Worm (Caenorhabditis elegans) whole organism, L4 larva: Measurements from ENCODE around the gene D1005.2.

Source experiments
- F26F4.8 ChIP-seq: fragments of 200-800 bp; sonication (Bioruptor generic); conservative IDR thresholded peaks from 2 replicates; pipeline ENCODE4 v1.3.6; 2022; ENCODE audit warnings: missing genetic modification characterization, missing compliant biosample characterization
- F44E2.7 ChIP-seq: fragments of 200-800 bp; sonication (Bioruptor generic); IDR thresholded peaks from 2 replicates; pipeline ENCODE4 v2.1.2; 2022; ENCODE audit warnings: missing genetic modification characterization, missing compliant biosample characterization
- Y105C5A.15 ChIP-seq: fragments of 200-800 bp; sonication (Bioruptor generic); IDR thresholded peaks from 2 replicates; pipeline ENCODE4 v1.3.6; 2022; ENCODE audit warnings: missing genetic modification characterization, missing compliant biosample characterization
- Y48G9A.11 ChIP-seq: fragments of 200-800 bp; sonication (Bioruptor generic); IDR thresholded peaks from 2 replicates; pipeline ENCODE4 v1.3.6; 2022; ENCODE audit warnings: missing genetic modification reagents, missing genetic modification characterization, missing compliant biosample characterization
- Y5F2A.4 ChIP-seq: fragments of 200-800 bp; sonication (Bioruptor generic); optimal IDR thresholded peaks from 2 replicates; lab custom pipeline; 2018; ENCODE audit warnings: mild to moderate bottlenecking, missing genetic modification characterization, missing compliant biosample characterization
- aha-1 ChIP-seq: fragments of 150-350 bp; peaks from one replicate; lab custom pipeline; 2014; ENCODE audit warnings: missing biosample characterization, missing genetic modification characterization
- arid-1 ChIP-seq: fragments of 200-800 bp; sonication (Bioruptor generic); conservative IDR thresholded peaks from 2 replicates; pipeline ENCODE4 v1.3.6; 2022; ENCODE audit warnings: missing genetic modification reagents, missing genetic modification characterization, missing compliant biosample characterization
- ceh-20 ChIP-seq: fragments of 200-800 bp; sonication (Bioruptor generic); IDR thresholded peaks from 2 replicates; pipeline ENCODE4 v1.3.6; 2022; ENCODE audit warnings: missing genetic modification reagents, missing genetic modification characterization, missing compliant biosample characterization
- ceh-28 ChIP-seq: fragments of 150-350 bp; optimal IDR thresholded peaks from 2 replicates; lab custom pipeline; 2014; ENCODE audit warnings: missing biosample characterization, missing genetic modification reagents, missing genetic modification characterization
- ceh-82 ChIP-seq: sonication (generic microtip); optimal IDR thresholded peaks from 2 replicates; lab custom pipeline; 2017; ENCODE audit warnings: missing biosample characterization, missing genetic modification characterization
- ctbp-1 ChIP-seq: fragments of 200-800 bp; sonication (Bioruptor generic); IDR thresholded peaks from 2 replicates; pipeline ENCODE4 v1.3.6; 2022; ENCODE audit warnings: missing genetic modification reagents, missing genetic modification characterization, missing compliant biosample characterization
- daf-19 ChIP-seq: fragments of 200-800 bp; sonication (Bioruptor generic); conservative IDR thresholded peaks from 2 replicates; pipeline ENCODE4 v1.3.6; 2022; ENCODE audit warnings: missing genetic modification characterization, missing compliant biosample characterization
- daf-8 ChIP-seq: fragments of 200-800 bp; sonication (Bioruptor generic); IDR thresholded peaks from 2 replicates; pipeline ENCODE4 v1.3.6; 2022; ENCODE audit warnings: missing genetic modification characterization, missing compliant biosample characterization
- dmd-6 ChIP-seq: fragments of 200-800 bp; sonication (Bioruptor generic); IDR thresholded peaks from 2 replicates; pipeline ENCODE4 v1.3.6; 2022; ENCODE audit warnings: missing genetic modification reagents, missing genetic modification characterization, missing compliant biosample characterization
- dmd-8 ChIP-seq: fragments of 200-800 bp; sonication (Bioruptor generic); IDR thresholded peaks from 2 replicates; pipeline ENCODE4 v1.3.6; 2022; ENCODE audit warnings: missing genetic modification characterization, missing compliant biosample characterization
- dve-1 ChIP-seq: sonication (generic microtip); optimal IDR thresholded peaks from 2 replicates; lab custom pipeline; 2017; ENCODE audit warnings: antibody characterized with exemption, mild to moderate bottlenecking, missing genetic modification characterization, missing compliant biosample characterization; ENCODE audit not compliant: insufficient read depth
- fkh-10 ChIP-seq: fragments of 150-350 bp; optimal IDR thresholded peaks from 2 replicates; lab custom pipeline; 2014; ENCODE audit warnings: missing biosample characterization, missing genetic modification reagents, missing genetic modification characterization
- gei-8 ChIP-seq: fragments of 200-800 bp; sonication (Bioruptor generic); optimal IDR thresholded peaks from 2 replicates; lab custom pipeline; 2018; ENCODE audit warnings: mild to moderate bottlenecking, missing genetic modification characterization, missing compliant biosample characterization
- hif-1 ChIP-seq, 2 experiments: sonication (generic microtip); optimal IDR thresholded peaks; 2 replicates each; lab custom pipeline; 2016 to 2017; ENCODE audit warnings: missing compliant biosample characterization in 2 of 2, missing genetic modification characterization in 2 of 2, missing genetic modification reagents in 2 of 2, missing genotype in 2 of 2, mild to moderate bottlenecking in 1 of 2
- hlh-11 ChIP-seq: fragments of 200-800 bp; sonication (Bioruptor generic); optimal IDR thresholded peaks from 2 replicates; lab custom pipeline; 2018; ENCODE audit warnings: mild to moderate bottlenecking, missing genetic modification characterization, missing compliant biosample characterization
- hlh-30 ChIP-seq: sonication (generic microtip); optimal IDR thresholded peaks from 2 replicates; lab custom pipeline; 2017; ENCODE audit warnings: antibody characterized with exemption, mild to moderate bottlenecking, missing genetic modification characterization, missing compliant biosample characterization; ENCODE audit not compliant: insufficient read depth
- lin-13 ChIP-seq: fragments of 150-350 bp; optimal IDR thresholded peaks from 2 replicates; lab custom pipeline; 2014; ENCODE audit warnings: missing biosample characterization, missing genetic modification reagents, missing genetic modification characterization
- madf-5 ChIP-seq, 2 experiments: fragments of 200-800 bp; sonication (Bioruptor generic); IDR thresholded peaks; 2 replicates each; pipeline ENCODE4 v1.3.6; 2022; ENCODE audit warnings: missing compliant biosample characterization in 2 of 2, missing genetic modification characterization in 2 of 2
- madf-9 ChIP-seq: fragments of 200-800 bp; sonication (Bioruptor generic); conservative IDR thresholded peaks from 2 replicates; pipeline ENCODE4 v1.3.6; 2022; ENCODE audit warnings: missing genetic modification reagents, missing genetic modification characterization, missing compliant biosample characterization
- mdl-1 ChIP-seq, 2 experiments: fragments of 150-350 bp in 1 of 2; sonication (generic microtip) in 1 of 2; optimal IDR thresholded peaks; 2 replicates each; lab custom pipeline; 2014 to 2017; ENCODE audit warnings: missing biosample characterization in 2 of 2, missing genetic modification characterization in 2 of 2
- mep-1 ChIP-seq: fragments of 150-350 bp; sonication (generic microtip); optimal IDR thresholded peaks from 3 replicates; lab custom pipeline; 2014; ENCODE audit warnings: missing biosample characterization, missing genetic modification characterization
- mes-2 ChIP-seq: sonication (generic microtip); optimal IDR thresholded peaks from 2 replicates; lab custom pipeline; 2016; ENCODE audit warnings: missing genotype, mild to moderate bottlenecking, missing genetic modification characterization, missing compliant biosample characterization; ENCODE audit not compliant: poor library complexity, severe bottlenecking
- mxl-2 ChIP-seq: fragments of 200-800 bp; sonication (Bioruptor generic); conservative IDR thresholded peaks from 2 replicates; pipeline ENCODE4 v1.3.6; 2022; ENCODE audit warnings: missing genetic modification reagents, missing genetic modification characterization, missing compliant biosample characterization
- nhr-10 ChIP-seq: fragments of 150-350 bp; optimal IDR thresholded peaks from 2 replicates; lab custom pipeline; 2014; ENCODE audit warnings: missing biosample characterization, missing genetic modification characterization
- nhr-102 ChIP-seq: sonication (generic microtip); optimal IDR thresholded peaks from 2 replicates; lab custom pipeline; 2016; ENCODE audit warnings: mild to moderate bottlenecking, missing genetic modification characterization, moderate library complexity, missing compliant biosample characterization
- nhr-11 ChIP-seq: fragments of 150-350 bp; optimal IDR thresholded peaks from 2 replicates; lab custom pipeline; 2014; ENCODE audit warnings: missing biosample characterization, missing genetic modification characterization
- nhr-111 ChIP-seq: fragments of 200-800 bp; sonication (Bioruptor generic); optimal IDR thresholded peaks from 2 replicates; lab custom pipeline; 2018; ENCODE audit warnings: mild to moderate bottlenecking, missing genetic modification characterization, missing compliant biosample characterization
- nhr-25 ChIP-seq: sonication (generic microtip); optimal IDR thresholded peaks from 2 replicates; lab custom pipeline; 2017; ENCODE audit warnings: missing genetic modification characterization, mild to moderate bottlenecking, missing compliant biosample characterization, antibody characterized with exemption, moderate library complexity, borderline replicate concordance; ENCODE audit not compliant: insufficient read depth
- nhr-28 ChIP-seq: fragments of 150-350 bp; optimal IDR thresholded peaks from 2 replicates; lab custom pipeline; 2014; ENCODE audit warnings: missing biosample characterization, missing genetic modification characterization
- nhr-42 ChIP-seq: fragments of 200-800 bp; sonication (Bioruptor generic); IDR thresholded peaks from 2 replicates; pipeline ENCODE4 v1.3.6; 2022; ENCODE audit warnings: missing genetic modification characterization, missing compliant biosample characterization
- nhr-6 ChIP-seq: fragments of 150-350 bp; optimal IDR thresholded peaks from 2 replicates; lab custom pipeline; 2014; ENCODE audit warnings: missing biosample characterization, missing genetic modification characterization
- nhr-77 ChIP-seq: fragments of 150-350 bp; optimal IDR thresholded peaks from 2 replicates; lab custom pipeline; 2014; ENCODE audit warnings: missing biosample characterization, missing genetic modification characterization
- pha-4 ChIP-seq, 2 experiments: fragments of 150-350 bp in 1 of 2; fragments of 200-800 bp in 1 of 2; sonication (Bioruptor generic) in 1 of 2; IDR thresholded peaks in 1 of 2; optimal IDR thresholded peaks in 1 of 2; 2 replicates each; pipeline versions ENCODE4 v1.3.6 to Lab custom; 2014 to 2022; ENCODE audit warnings: missing genetic modification characterization in 2 of 2, missing genetic modification reagents in 2 of 2, missing biosample characterization in 1 of 2, missing compliant biosample characterization in 1 of 2
- pqm-1 ChIP-seq: sonication (generic microtip); optimal IDR thresholded peaks from 2 replicates; lab custom pipeline; 2017; ENCODE audit warnings: missing biosample characterization, missing genetic modification characterization
- sdz-12 ChIP-seq: fragments of 200-800 bp; sonication (Bioruptor generic); optimal IDR thresholded peaks from 2 replicates; lab custom pipeline; 2018; ENCODE audit warnings: mild to moderate bottlenecking, missing genetic modification characterization, missing compliant biosample characterization
- snpc-1.2 ChIP-seq: fragments of 200-800 bp; sonication (Bioruptor generic); IDR thresholded peaks from 2 replicates; pipeline ENCODE4 v1.3.6; 2022; ENCODE audit warnings: missing genetic modification reagents, missing genetic modification characterization, missing compliant biosample characterization
- spr-3 ChIP-seq: fragments of 200-800 bp; sonication (Bioruptor generic); optimal IDR thresholded peaks from 2 replicates; lab custom pipeline; 2018; ENCODE audit warnings: mild to moderate bottlenecking, missing genetic modification characterization, missing compliant biosample characterization
- unc-62 ChIP-seq, 3 experiments: fragments of 150-350 bp in 1 of 3; sonication (generic microtip); optimal IDR thresholded peaks in 2 of 3; peaks in 1 of 3; 1 replicate in 1 of 3; 2 replicates in 2 of 3; lab custom pipeline; 2014 to 2017; ENCODE audit warnings: missing biosample characterization in 3 of 3, missing genetic modification characterization in 3 of 3, missing genetic modification reagents in 3 of 3, missing genotype in 1 of 3
- zip-11 ChIP-seq: fragments of 200-800 bp; sonication (Bioruptor generic); IDR thresholded peaks from 2 replicates; pipeline ENCODE4 v1.3.6; 2022; ENCODE audit warnings: missing genetic modification characterization, missing compliant biosample characterization

The D1005.2 gene

DNA sequence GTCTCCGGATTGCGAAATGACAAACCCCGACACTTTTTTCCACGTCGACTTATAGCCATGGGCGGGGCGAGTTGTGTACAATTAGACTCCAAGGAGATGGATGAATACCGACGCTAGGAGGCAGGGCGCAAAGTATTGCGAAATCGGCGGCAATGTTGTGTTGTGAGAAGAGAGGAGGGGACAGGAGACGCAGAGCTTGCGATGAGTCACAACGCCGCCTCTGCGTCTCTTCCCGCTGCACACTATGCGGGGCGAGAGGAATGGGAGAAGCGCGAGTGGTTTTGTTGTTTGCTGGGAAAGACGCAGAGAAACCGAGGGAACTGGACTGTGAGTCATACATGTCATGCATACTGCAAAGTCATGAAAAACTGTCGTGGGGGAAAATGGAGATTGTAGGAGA is 4.4 kb upstream of the D1005.2 start (continued):
- TF ChIP-seq hlh-11 (tag; lab: Kevin White, UChicago) (peak; percentile 99), ctbp-1 (GFP tag; lab: Robert Waterston, UW) (peak; percentile 67), F26F4.8 (GFP tag; lab: Robert Waterston, UW) (no peak), Y48G9A.11 (GFP tag; lab: Robert Waterston, UW) (no peak), gei-8 (GFP tag; lab: Kevin White, UChicago) (peak; percentile 60), sdz-12 (GFP tag; lab: Kevin White, UChicago) (no peak), dmd-8 (GFP tag; lab: Robert Waterston, UW) (peak; percentile 61; the same call in 1 of the 2 replicates), ceh-28 (tag; lab: Kevin White, UChicago) (no peak), arid-1 (GFP tag; lab: Robert Waterston, UW) (peak; percentile 86), nhr-10 (tag; lab: Kevin White, UChicago) (peak; percentile 80), madf-5 (GFP tag; IDR thresholded peaks at IDR 0.05; lab: Robert Waterston, UW) (peak in 1 of 2 experiments; percentile 32; a peak in 1 of 4 replicates), zip-11 (GFP tag; lab: Robert Waterston, UW) (no peak), Y105C5A.15 (GFP tag; lab: Robert Waterston, UW) (0 out of 2 replicates have a peak, but pooled peaks have one; percentile 45), nhr-111 (GFP tag; lab: Kevin White, UChicago) (no peak), pqm-1 (tag; lab: Kevin White, UChicago) (peak; percentile 28), spr-3 (peak; percentile 50), Y5F2A.4 (GFP tag; lab: Kevin White, UChicago) (no peak), unc-62 (GFP tag; optimal IDR thresholded peaks at IDR 0.05 in 1 of 2; lab: Kevin White, UChicago) (peak in 1 of 2 experiments; percentile 97), unc-62 (tag; optimal IDR thresholded peaks at IDR 0.05; lab: Kevin White, UChicago) (no peak), F44E2.7 (no peak), mes-2 (tag; lab: Kevin White, UChicago) (peak; percentile 72)

DNA sequence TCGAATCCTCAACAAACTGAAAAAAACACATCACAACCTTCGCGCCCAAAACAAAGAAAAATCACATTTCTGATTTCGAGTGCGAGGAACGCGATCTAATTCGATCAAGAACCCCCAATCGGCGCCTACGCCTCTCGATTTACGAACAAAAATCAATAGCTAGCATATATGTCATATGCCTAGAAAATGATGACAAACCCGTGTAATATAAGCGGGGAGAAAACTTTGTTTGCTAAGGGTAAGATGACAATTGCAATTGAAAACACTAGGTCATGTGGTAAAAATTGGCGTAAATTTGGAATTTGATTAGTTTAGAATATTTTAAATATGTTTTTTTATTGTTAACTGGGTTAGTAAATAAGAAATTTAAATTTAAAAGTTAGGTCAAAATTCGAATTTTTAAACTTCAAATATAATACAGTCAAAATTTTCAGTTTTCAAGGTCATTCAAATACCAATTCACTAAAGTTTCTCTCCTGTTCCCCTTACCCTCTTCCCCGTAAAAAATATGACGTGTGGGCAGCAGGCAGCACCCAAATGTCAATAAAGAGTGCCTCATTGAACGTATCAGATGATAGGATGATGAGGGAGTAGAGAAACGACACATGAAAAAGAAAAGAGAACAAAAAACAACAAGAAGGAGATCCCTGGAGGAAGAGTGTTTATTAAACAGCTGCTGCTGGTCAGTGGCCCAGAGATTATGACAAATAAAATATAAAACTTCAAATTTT is 2.3 kb upstream of the D1005.2 start:
- peak; percentile 65 for TF ChIP-seq nhr-28 (tag; lab: Kevin White, UChicago)
- TF ChIP-seq nhr-42 (GFP tag; lab: Robert Waterston, UW) = no peak
- TF ChIP-seq madf-9 (GFP tag; lab: Robert Waterston, UW) = no peak
- TF ChIP-seq mxl-2 (GFP tag; lab: Robert Waterston, UW) = 0 out of 2 replicates have a peak, but pooled peaks have one; percentile 21
- TF ChIP-seq aha-1 (tag; lab: Kevin White, UChicago) = peak; percentile 92
- no peak for TF ChIP-seq snpc-1.2 (GFP tag; lab: Robert Waterston, UW)
- TF ChIP-seq lin-13 (GFP tag; lab: Kevin White, UChicago) = peak; percentile 49
- peak; percentile 40 for TF ChIP-seq nhr-11
- peak; percentile 57 for TF ChIP-seq nhr-77 (tag; lab: Kevin White, UChicago)
- TF ChIP-seq hlh-11 (tag; lab: Kevin White, UChicago) = peak; percentile 86
- TF ChIP-seq daf-8 (GFP tag; lab: Robert Waterston, UW) = no peak
- TF ChIP-seq dmd-6 = peak; percentile 51
- TF ChIP-seq daf-19 (GFP tag; lab: Robert Waterston, UW) = no peak
- peak; percentile 68 for TF ChIP-seq mep-1 (tag; lab: Kevin White, UChicago)
- TF ChIP-seq ceh-20 (GFP tag; lab: Robert Waterston, UW) = 0 out of 2 replicates have a peak, but pooled peaks have one; percentile 42
- peak; percentile 62 for TF ChIP-seq mes-2 (tag; lab: Kevin White, UChicago)
- TF ChIP-seq nhr-6 (tag; lab: Kevin White, UChicago) = peak; percentile 26
- TF ChIP-seq unc-62 (GFP tag; optimal IDR thresholded peaks at IDR 0.05 in 1 of 2; lab: Kevin White, UChicago) = peak in 1 of 2 experiments; percentile 90
- no peak for TF ChIP-seq unc-62 (tag; optimal IDR thresholded peaks at IDR 0.05; lab: Kevin White, UChicago)
- peak; percentile 45 for TF ChIP-seq nhr-25 (tag; lab: Kevin White, UChicago)
- TF ChIP-seq mdl-1 (tag; optimal IDR thresholded peaks at IDR 0.05; lab: Kevin White, UChicago) = peak in 1 of 2 experiments; percentile 67
- TF ChIP-seq pha-4 (GFP tag; IDR thresholded peaks at IDR 0.05; lab: Robert Waterston, UW) = no peak
- TF ChIP-seq pha-4 (tag; optimal IDR thresholded peaks at IDR 0.05; lab: Kevin White, UChicago) = peak; percentile 98
- TF ChIP-seq ceh-82 = no peak
- peak; percentile 64 for TF ChIP-seq dve-1 (tag; lab: Kevin White, UChicago)
- TF ChIP-seq fkh-10 (GFP tag; lab: Kevin White, UChicago) = no peak
- peak in 1 of 2 experiments; percentile 36 for TF ChIP-seq hif-1 (tag; optimal IDR thresholded peaks at IDR 0.05; lab: Kevin White, UChicago)
- peak; percentile 25 for TF ChIP-seq pqm-1 (tag; lab: Kevin White, UChicago)
- no peak for TF ChIP-seq nhr-102 (tag; lab: Kevin White, UChicago)
- TF ChIP-seq hlh-30 (tag; lab: Kevin White, UChicago) = peak; percentile 74
